Worm (Caenorhabditis elegans): Measurements from ENCODE around the gene str-226.

DNA sequence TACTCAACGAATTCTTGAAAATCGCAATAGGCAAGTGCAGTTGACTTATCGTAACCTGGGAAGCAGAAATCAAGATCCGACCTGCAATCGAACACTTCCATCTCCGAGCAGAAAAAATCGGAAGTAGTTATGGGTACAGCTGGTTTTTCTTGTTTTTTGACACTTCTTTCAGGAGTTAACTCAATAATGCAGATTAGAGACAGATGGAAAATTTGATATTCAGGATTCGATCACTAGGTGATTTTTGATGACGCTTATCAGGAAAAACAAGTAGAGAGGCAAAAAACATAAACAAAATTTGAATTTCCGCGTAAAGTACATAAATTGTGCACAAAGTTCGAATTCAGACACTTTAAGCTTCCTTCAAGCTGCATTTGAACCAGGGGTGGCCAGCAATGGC, 36.3 kb downstream of the str-226 start, which contains the start of gene srw-130:
- TF ChIP-seq unc-62 (GFP tag; optimal IDR thresholded peaks at IDR 0.05): no peak
- TF ChIP-seq lsy-2 (tag; optimal IDR thresholded peaks at IDR 0.05): no peak
- TF ChIP-seq mep-1 (tag; optimal IDR thresholded peaks at IDR 0.05): no peak
- TF ChIP-seq nhr-237 (tag; optimal IDR thresholded peaks at IDR 0.05): no peak
- no peak for TF ChIP-seq tbx-8 (GFP tag; optimal IDR thresholded peaks at IDR 0.05)
- TF ChIP-seq ztf-11 (tag; optimal IDR thresholded peaks at IDR 0.05): no peak
- no peak for TF ChIP-seq lin-32 (GFP tag; optimal IDR thresholded peaks at IDR 0.05)
- TF ChIP-seq flh-1 (GFP tag; optimal IDR thresholded peaks at IDR 0.05): no peak
- no peak for TF ChIP-seq lin-13 (tag; optimal IDR thresholded peaks at IDR 0.05)
- no peak for TF ChIP-seq nhr-76 (tag; optimal IDR thresholded peaks at IDR 0.05)
- TF ChIP-seq unc-39 (tag; optimal IDR thresholded peaks at IDR 0.05): no peak

Measured in whole organism, mixed stage, embryonic.